Fruit fly (Drosophila melanogaster): ENCODE measurements around the gene CecA2.
A peak's percentile ranks its signal among the peaks of the same experiment; 100 is the strongest.

CecA2 gene

DNA sequence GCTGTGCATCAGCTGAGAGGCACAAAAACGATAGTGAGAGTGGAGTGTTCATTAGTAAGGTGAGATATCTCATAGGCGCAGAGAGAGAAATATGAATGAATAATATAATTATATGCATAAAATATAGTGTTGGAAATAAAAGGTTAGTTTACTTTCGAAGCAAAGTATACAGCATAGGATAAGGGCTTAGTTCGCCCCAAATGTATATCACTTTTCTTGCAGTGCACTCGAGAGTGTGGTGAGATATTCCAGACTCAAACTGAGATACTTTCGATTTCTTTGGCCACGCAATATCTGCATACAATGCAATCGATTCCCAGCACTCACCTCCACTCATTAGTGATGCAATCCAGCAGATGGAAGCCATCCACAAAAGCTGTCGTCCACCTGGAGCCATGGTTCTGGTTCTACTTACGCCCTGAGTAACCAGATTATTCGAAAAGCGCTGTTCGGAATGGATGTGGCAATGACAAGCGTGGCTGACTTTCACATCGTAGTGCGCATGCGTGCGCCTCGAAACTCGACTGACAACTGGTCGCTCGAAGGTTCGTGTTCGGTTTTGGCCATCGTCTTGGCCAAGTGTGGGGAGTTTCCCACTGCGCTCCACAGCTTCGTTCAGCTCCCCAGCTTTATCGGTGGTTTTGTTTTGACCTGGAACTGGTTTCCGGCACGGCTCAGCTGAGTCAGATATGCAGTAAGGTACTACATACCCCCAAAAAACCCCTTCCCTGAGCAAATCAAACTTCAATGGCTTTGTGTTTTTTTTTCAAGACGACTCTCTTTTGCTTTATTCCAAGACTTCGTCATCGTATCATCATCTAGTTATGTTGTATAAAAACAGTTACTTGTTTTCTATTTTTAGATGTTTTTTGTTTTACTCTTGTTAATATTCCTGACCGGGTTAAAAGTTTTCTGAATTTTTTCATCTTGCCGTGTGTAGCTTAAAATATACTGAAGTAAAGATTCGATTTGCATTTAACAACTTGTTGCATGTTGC, 41.0 kb upstream of the CecA2 start, which contains the start of gene Rsod (continued):
- TF ChIP-seq CG11093 (GFP tag; IDR thresholded peaks at IDR 0.05) (peak; percentile 73), nom (GFP tag; optimal IDR thresholded peaks at IDR 0.05) (no peak), NFAT (GFP tag; IDR thresholded peaks at IDR 0.05) (peak; percentile 66), stc (GFP tag; IDR thresholded peaks at IDR 0.05) (peak; percentile 70), CG8765 (GFP tag; IDR thresholded peaks at IDR 0.05) (no peak), cwo (GFP tag; optimal IDR thresholded peaks at IDR 0.05) (no peak), CG2129 (GFP tag; IDR thresholded peaks at IDR 0.05; ENCODE audit: partially characterized antibody) (no peak), CG32767 (GFP tag; IDR thresholded peaks at IDR 0.05) (peak; percentile 38; the same call in 1 of the 2 replicates), CG42726 (GFP tag; IDR thresholded peaks at IDR 0.05; ENCODE audit: partially characterized antibody) (no peak), HmgZ (tag; optimal IDR thresholded peaks at IDR 0.05) (no peak), Dref (GFP tag; IDR thresholded peaks at IDR 0.05) (no peak), bsh (GFP tag; optimal IDR thresholded peaks at IDR 0.05) (peak; percentile 53 to 79), CG6272 (GFP tag; IDR thresholded peaks at IDR 0.05) (peak; percentile 55; the same call in 1 of the 2 replicates), GATAe (GFP tag; conservative IDR thresholded peaks at IDR 0.05) (no peak), CG10209 (GFP tag; optimal IDR thresholded peaks at IDR 0.05) (peak; percentile 44), HLH3B (GFP tag; IDR thresholded peaks at IDR 0.05) (peak; percentile 80), gce (GFP tag; IDR thresholded peaks at IDR 0.05) (peak; percentile 82), Ada2b (GFP tag; IDR thresholded peaks at IDR 0.05) (peak; percentile 54), Hr3 (GFP tag; optimal IDR thresholded peaks at IDR 0.05) (peak; percentile 10), CG14667 (GFP tag; IDR thresholded peaks at IDR 0.05) (peak; percentile 76), CG17385 (GFP tag; optimal IDR thresholded peaks at IDR 0.05) (no peak), CG17328 (GFP tag; IDR thresholded peaks at IDR 0.05) (peak; percentile 78), CG13775 (GFP tag; optimal IDR thresholded peaks at IDR 0.05) (peak; percentile 26), CG10321 (GFP tag; IDR thresholded peaks at IDR 0.05) (no peak), Nf-YC (tag; optimal IDR thresholded peaks at IDR 0.05) (no peak), Ssrp (tag; optimal IDR thresholded peaks at IDR 0.05) (peak; percentile 50), oc (tag; optimal IDR thresholded peaks at IDR 0.05) (peak; percentile 65), CG9876 (GFP tag; optimal IDR thresholded peaks at IDR 0.05) (no peak), CG5180 (GFP tag; optimal IDR thresholded peaks at IDR 0.05) (no peak), tin (GFP tag; optimal IDR thresholded peaks at IDR 0.05) (peak; percentile 46), fd96Cb (tag; optimal IDR thresholded peaks at IDR 0.05) (peak; percentile 64), Taf1 (GFP tag; IDR thresholded peaks at IDR 0.05) (peak; percentile 61), dimm (GFP tag; IDR thresholded peaks at IDR 0.05) (peak; percentile 50), trh (GFP tag; optimal IDR thresholded peaks at IDR 0.05) (no peak), corto (GFP tag; optimal IDR thresholded peaks at IDR 0.05) (peak; percentile 59), twi (tag; optimal IDR thresholded peaks at IDR 0.05) (no peak), E2f2 (GFP tag; IDR thresholded peaks at IDR 0.05) (peak; percentile 40; the same call in 1 of the 2 replicates), lov (optimal IDR thresholded peaks at IDR 0.05) (no peak), lov (GFP tag; IDR thresholded peaks at IDR 0.05) (peak; percentile 58; the same call in 2 of the 3 replicates), nau (GFP tag; optimal IDR thresholded peaks at IDR 0.05) (no peak), CG2889 (GFP tag; IDR thresholded peaks at IDR 0.05) (no peak), CG10147 (GFP tag; optimal IDR thresholded peaks at IDR 0.05) (no peak), pnt (GFP tag; optimal IDR thresholded peaks at IDR 0.05) (peak; percentile 28), Atf-2 (GFP tag; optimal IDR thresholded peaks at IDR 0.05) (no peak), Fer2 (tag; optimal IDR thresholded peaks at IDR 0.05) (no peak), ro (GFP tag; IDR thresholded peaks at IDR 0.05) (peak; percentile 42; the same call in 1 of the 2 replicates), sc (optimal IDR thresholded peaks at IDR 0.05) (no peak), sc (GFP tag; optimal IDR thresholded peaks at IDR 0.05) (peak; percentile 50), CG3163 (GFP tag; optimal IDR thresholded peaks at IDR 0.05) (no peak)

Measured in whole organism, embryonic.